Worm (Caenorhabditis elegans) whole organism, L4 larva: ENCODE data around the gene F42A9.8.
A peak's percentile ranks its signal among the peaks of the same experiment; 100 is the strongest.

Source experiments
- D1046.2 ChIP-seq: fragments of 200-800 bp; sonication (Bioruptor generic); IDR thresholded peaks from 2 replicates; pipeline ENCODE4 v1.3.6; 2022; ENCODE audit warnings: missing genetic modification characterization, missing compliant biosample characterization
- F37D6.2 ChIP-seq: sonication (generic microtip); optimal IDR thresholded peaks from 2 replicates; lab custom pipeline; 2016; ENCODE audit warnings: mild to moderate bottlenecking, missing genetic modification characterization, missing compliant biosample characterization
- Y48G9A.11 ChIP-seq: fragments of 200-800 bp; sonication (Bioruptor generic); IDR thresholded peaks from 2 replicates; pipeline ENCODE4 v1.3.6; 2022; ENCODE audit warnings: missing genetic modification reagents, missing genetic modification characterization, missing compliant biosample characterization
- Y75B8A.6 ChIP-seq: fragments of 200-800 bp; sonication (Bioruptor generic); IDR thresholded peaks from 2 replicates; pipeline ENCODE4 v1.3.6; 2022; ENCODE audit warnings: missing genetic modification reagents, missing genetic modification characterization, missing compliant biosample characterization
- ZK337.2 ChIP-seq: fragments of 200-800 bp; sonication (Bioruptor generic); IDR thresholded peaks from 2 replicates; pipeline ENCODE4 v1.3.6; 2022; ENCODE audit warnings: missing genetic modification reagents, missing genetic modification characterization, missing compliant biosample characterization
- ZK546.5 ChIP-seq, 2 experiments: sonication (generic microtip); optimal IDR thresholded peaks; 2 replicates each; lab custom pipeline; 2017; ENCODE audit warnings: missing biosample characterization in 2 of 2, missing genetic modification characterization in 2 of 2
- aha-1 ChIP-seq: fragments of 150-350 bp; peaks from one replicate; lab custom pipeline; 2014; ENCODE audit warnings: missing biosample characterization, missing genetic modification characterization
- ceh-28 ChIP-seq: fragments of 150-350 bp; optimal IDR thresholded peaks from 2 replicates; lab custom pipeline; 2014; ENCODE audit warnings: missing biosample characterization, missing genetic modification reagents, missing genetic modification characterization
- ceh-62 ChIP-seq: sonication (generic microtip); optimal IDR thresholded peaks from 2 replicates; lab custom pipeline; 2017; ENCODE audit warnings: missing biosample characterization, missing genetic modification characterization
- ceh-82 ChIP-seq: sonication (generic microtip); optimal IDR thresholded peaks from 2 replicates; lab custom pipeline; 2017; ENCODE audit warnings: missing biosample characterization, missing genetic modification characterization
- daf-8 ChIP-seq: fragments of 200-800 bp; sonication (Bioruptor generic); IDR thresholded peaks from 2 replicates; pipeline ENCODE4 v1.3.6; 2022; ENCODE audit warnings: missing genetic modification characterization, missing compliant biosample characterization
- dmd-6 ChIP-seq: fragments of 200-800 bp; sonication (Bioruptor generic); IDR thresholded peaks from 2 replicates; pipeline ENCODE4 v1.3.6; 2022; ENCODE audit warnings: missing genetic modification reagents, missing genetic modification characterization, missing compliant biosample characterization
- dpl-1 ChIP-seq: fragments of 150-350 bp; optimal IDR thresholded peaks from 2 replicates; lab custom pipeline; 2014; ENCODE audit warnings: missing biosample characterization, missing genetic modification reagents, missing genetic modification characterization
- dve-1 ChIP-seq: sonication (generic microtip); optimal IDR thresholded peaks from 2 replicates; lab custom pipeline; 2017; ENCODE audit warnings: antibody characterized with exemption, mild to moderate bottlenecking, missing genetic modification characterization, missing compliant biosample characterization; ENCODE audit not compliant: insufficient read depth
- fkh-10 ChIP-seq: fragments of 150-350 bp; optimal IDR thresholded peaks from 2 replicates; lab custom pipeline; 2014; ENCODE audit warnings: missing biosample characterization, missing genetic modification reagents, missing genetic modification characterization
- fos-1 ChIP-seq: fragments of 150-350 bp; optimal IDR thresholded peaks from 2 replicates; lab custom pipeline; 2014; ENCODE audit warnings: missing biosample characterization, missing genetic modification characterization
- gei-8 ChIP-seq: fragments of 200-800 bp; sonication (Bioruptor generic); optimal IDR thresholded peaks from 2 replicates; lab custom pipeline; 2018; ENCODE audit warnings: mild to moderate bottlenecking, missing genetic modification characterization, missing compliant biosample characterization
- hif-1 ChIP-seq, 2 experiments: sonication (generic microtip); optimal IDR thresholded peaks; 2 replicates each; lab custom pipeline; 2016 to 2017; ENCODE audit warnings: missing compliant biosample characterization in 2 of 2, missing genetic modification characterization in 2 of 2, missing genetic modification reagents in 2 of 2, missing genotype in 2 of 2, mild to moderate bottlenecking in 1 of 2
- hlh-11 ChIP-seq: fragments of 200-800 bp; sonication (Bioruptor generic); optimal IDR thresholded peaks from 2 replicates; lab custom pipeline; 2018; ENCODE audit warnings: mild to moderate bottlenecking, missing genetic modification characterization, missing compliant biosample characterization
- hlh-30 ChIP-seq: sonication (generic microtip); optimal IDR thresholded peaks from 2 replicates; lab custom pipeline; 2017; ENCODE audit warnings: antibody characterized with exemption, mild to moderate bottlenecking, missing genetic modification characterization, missing compliant biosample characterization; ENCODE audit not compliant: insufficient read depth
- lin-1 ChIP-seq: fragments of 200-800 bp; sonication (Bioruptor generic); IDR thresholded peaks from 2 replicates; pipeline ENCODE4 v1.3.6; 2022; ENCODE audit warnings: missing genetic modification reagents, missing genetic modification characterization, missing compliant biosample characterization
- lin-38 ChIP-seq: fragments of 200-800 bp; sonication (Bioruptor generic); IDR thresholded peaks from 2 replicates; pipeline ENCODE4 v1.3.6; 2022; ENCODE audit warnings: missing genetic modification reagents, missing genetic modification characterization, missing compliant biosample characterization
- lir-3 ChIP-seq: sonication (generic microtip); optimal IDR thresholded peaks from 2 replicates; lab custom pipeline; 2016; ENCODE audit warnings: mild to moderate bottlenecking, missing genetic modification characterization, missing compliant biosample characterization
- madf-5 ChIP-seq, 2 experiments: fragments of 200-800 bp; sonication (Bioruptor generic); IDR thresholded peaks; 2 replicates each; pipeline ENCODE4 v1.3.6; 2022; ENCODE audit warnings: missing compliant biosample characterization in 2 of 2, missing genetic modification characterization in 2 of 2
- mes-2 ChIP-seq: sonication (generic microtip); optimal IDR thresholded peaks from 2 replicates; lab custom pipeline; 2016; ENCODE audit warnings: missing genotype, mild to moderate bottlenecking, missing genetic modification characterization, missing compliant biosample characterization; ENCODE audit not compliant: poor library complexity, severe bottlenecking
- nhr-11 ChIP-seq: fragments of 150-350 bp; optimal IDR thresholded peaks from 2 replicates; lab custom pipeline; 2014; ENCODE audit warnings: missing biosample characterization, missing genetic modification characterization
- nhr-111 ChIP-seq: fragments of 200-800 bp; sonication (Bioruptor generic); optimal IDR thresholded peaks from 2 replicates; lab custom pipeline; 2018; ENCODE audit warnings: mild to moderate bottlenecking, missing genetic modification characterization, missing compliant biosample characterization
- nhr-237 ChIP-seq: sonication (generic microtip); optimal IDR thresholded peaks from 2 replicates; lab custom pipeline; 2017; ENCODE audit warnings: missing biosample characterization, missing genetic modification characterization
- nhr-28 ChIP-seq: fragments of 150-350 bp; optimal IDR thresholded peaks from 2 replicates; lab custom pipeline; 2014; ENCODE audit warnings: missing biosample characterization, missing genetic modification characterization
- nhr-41 ChIP-seq: fragments of 200-800 bp; sonication (Bioruptor generic); IDR thresholded peaks from 2 replicates; pipeline ENCODE4 v1.3.6; 2022; ENCODE audit warnings: missing genetic modification reagents, missing genetic modification characterization, missing compliant biosample characterization
- nhr-76 ChIP-seq: fragments of 150-350 bp; optimal IDR thresholded peaks from 2 replicates; lab custom pipeline; 2014; ENCODE audit warnings: missing biosample characterization, missing genetic modification characterization
- pha-4 ChIP-seq, 2 experiments: fragments of 150-350 bp in 1 of 2; fragments of 200-800 bp in 1 of 2; sonication (Bioruptor generic) in 1 of 2; IDR thresholded peaks in 1 of 2; optimal IDR thresholded peaks in 1 of 2; 2 replicates each; pipeline versions ENCODE4 v1.3.6 to Lab custom; 2014 to 2022; ENCODE audit warnings: missing genetic modification characterization in 2 of 2, missing genetic modification reagents in 2 of 2, missing biosample characterization in 1 of 2, missing compliant biosample characterization in 1 of 2
- php-3 ChIP-seq: fragments of 200-800 bp; sonication (Bioruptor generic); IDR thresholded peaks from 2 replicates; pipeline ENCODE4 v1.3.6; 2022; ENCODE audit warnings: missing genetic modification reagents, missing genetic modification characterization, missing compliant biosample characterization
- pqm-1 ChIP-seq: sonication (generic microtip); optimal IDR thresholded peaks from 2 replicates; lab custom pipeline; 2017; ENCODE audit warnings: missing biosample characterization, missing genetic modification characterization
- rbr-2 ChIP-seq: sonication (generic microtip); optimal IDR thresholded peaks from 2 replicates; lab custom pipeline; 2016; ENCODE audit warnings: missing genotype, missing genetic modification characterization, missing compliant biosample characterization
- saeg-2 ChIP-seq: fragments of 200-800 bp; sonication (Bioruptor generic); IDR thresholded peaks from 2 replicates; pipeline ENCODE4 v1.3.6; 2022; ENCODE audit warnings: missing genetic modification reagents, missing genetic modification characterization, missing compliant biosample characterization
- snpc-4 ChIP-seq: fragments of 150-350 bp; optimal IDR thresholded peaks from 2 replicates; lab custom pipeline; 2014; ENCODE audit warnings: missing biosample characterization, missing genetic modification characterization
- tra-1 ChIP-seq: fragments of 200-800 bp; sonication (Bioruptor generic); IDR thresholded peaks from 2 replicates; pipeline ENCODE4 v1.3.6; 2022; ENCODE audit warnings: missing genetic modification reagents, missing genetic modification characterization, missing compliant biosample characterization
- unc-62 ChIP-seq, 3 experiments: fragments of 150-350 bp in 1 of 3; sonication (generic microtip); optimal IDR thresholded peaks in 2 of 3; peaks in 1 of 3; 1 replicate in 1 of 3; 2 replicates in 2 of 3; lab custom pipeline; 2014 to 2017; ENCODE audit warnings: missing biosample characterization in 3 of 3, missing genetic modification characterization in 3 of 3, missing genetic modification reagents in 3 of 3, missing genotype in 1 of 3
- zfp-3 ChIP-seq: fragments of 200-800 bp; sonication (Bioruptor generic); conservative IDR thresholded peaks from 2 replicates; pipeline ENCODE4 v1.3.6; 2022; ENCODE audit warnings: missing genetic modification reagents, missing genetic modification characterization, missing compliant biosample characterization
- ztf-11 ChIP-seq: fragments of 150-350 bp; optimal IDR thresholded peaks from 2 replicates; lab custom pipeline; 2014; ENCODE audit warnings: missing biosample characterization, missing genetic modification characterization
- ztf-7 ChIP-seq: fragments of 150-350 bp; optimal IDR thresholded peaks from 2 replicates; lab custom pipeline; 2014; ENCODE audit warnings: missing biosample characterization, missing genetic modification characterization

F42A9.8 gene

DNA sequence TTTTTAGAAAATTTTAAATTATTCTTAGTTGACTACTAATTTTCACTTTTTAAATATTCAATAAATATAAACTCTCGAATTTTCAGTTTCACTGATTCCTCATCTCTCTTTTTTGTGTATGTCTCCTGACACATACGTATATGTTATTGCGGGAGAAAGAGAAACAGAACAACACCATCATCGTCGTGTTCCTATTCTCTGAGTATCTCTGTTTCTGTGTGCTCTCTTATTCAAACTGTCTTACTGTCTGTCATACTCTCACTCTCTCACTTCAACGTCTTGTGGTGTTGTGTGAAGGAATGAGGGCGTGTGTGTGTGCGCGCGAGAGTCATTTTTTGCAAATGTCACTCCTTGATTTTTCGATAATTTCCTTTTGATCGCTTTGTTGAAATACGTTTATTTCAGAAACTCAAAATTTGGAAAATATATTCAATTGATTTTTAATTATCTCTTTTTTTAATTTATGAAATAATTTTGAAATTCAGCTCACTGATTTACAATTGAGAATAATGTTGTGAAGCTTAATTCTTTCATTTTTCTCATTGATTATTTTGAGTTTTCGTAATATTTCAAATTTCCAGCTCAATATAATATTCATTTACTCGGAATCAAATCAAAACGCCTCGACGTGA lies 1.6 kb upstream of the F42A9.8 start, which contains the start of gene lin-49 (continued):
- TF ChIP-seq unc-62 (GFP tag; optimal IDR thresholded peaks at IDR 0.05 in 1 of 2; lab: Kevin White, UChicago), result peak in 1 of 2 experiments; percentile 10
- TF ChIP-seq unc-62 (tag; optimal IDR thresholded peaks at IDR 0.05; lab: Kevin White, UChicago), result no peak
- TF ChIP-seq hif-1 (tag; optimal IDR thresholded peaks at IDR 0.05; lab: Kevin White, UChicago), result peak in 1 of 2 experiments; percentile 38
- TF ChIP-seq mes-2 (tag; lab: Kevin White, UChicago), result peak; percentile 67
- peak; percentile 7 for TF ChIP-seq nhr-11 (tag; lab: Kevin White, UChicago)
- no peak for TF ChIP-seq pha-4 (GFP tag; IDR thresholded peaks at IDR 0.05; lab: Robert Waterston, UW)
- TF ChIP-seq pha-4 (tag; optimal IDR thresholded peaks at IDR 0.05; lab: Kevin White, UChicago), result peak; percentile 65
- peak; percentile 97 for TF ChIP-seq hlh-30 (tag; lab: Kevin White, UChicago)
- no peak for TF ChIP-seq nhr-41
- TF ChIP-seq dpl-1 (GFP tag; lab: Kevin White, UChicago), result peak; percentile 40
- no peak for TF ChIP-seq lir-3 (tag; lab: Kevin White, UChicago)
- no peak for TF ChIP-seq fos-1 (tag; lab: Kevin White, UChicago)
- TF ChIP-seq ceh-62 (tag; lab: Kevin White, UChicago), result no peak
- TF ChIP-seq ztf-7 (tag; lab: Kevin White, UChicago), result peak; percentile 15
- TF ChIP-seq daf-8 (GFP tag; lab: Robert Waterston, UW), result no peak
- peak; percentile 1 for TF ChIP-seq fkh-10 (GFP tag; lab: Kevin White, UChicago)

ce11 chrIV:8617047-8617446 lies 1.5 kb downstream of the F42A9.8 start, which contains the start of the genes F42A9.7 and F42A9.3:
Gene F42A9.7, minus strand, starts transcription at chrIV:8617147.
Gene F42A9.3, plus strand, starts transcription at chrIV:8617260.
- TF ChIP-seq ceh-28, result no peak
- no peak for TF ChIP-seq Y48G9A.11 (GFP tag; lab: Robert Waterston, UW)
- no peak for TF ChIP-seq pqm-1 (tag; lab: Kevin White, UChicago)
- no peak for TF ChIP-seq hlh-11 (tag; lab: Kevin White, UChicago)
- TF ChIP-seq php-3 (GFP tag; lab: Robert Waterston, UW), result no peak
- no peak for TF ChIP-seq Y75B8A.6
- TF ChIP-seq lin-1, result no peak
- TF ChIP-seq unc-62 (GFP tag; optimal IDR thresholded peaks at IDR 0.05 in 1 of 2; lab: Kevin White, UChicago), result no peak
- no peak for TF ChIP-seq unc-62 (tag; optimal IDR thresholded peaks at IDR 0.05; lab: Kevin White, UChicago)
- no peak for TF ChIP-seq dmd-6 (GFP tag; lab: Robert Waterston, UW)
- TF ChIP-seq lin-38 (GFP tag; lab: Robert Waterston, UW), result no peak
- TF ChIP-seq, all 104 proteins: peak for 0

- TF ChIP-seq saeg-2 (GFP tag; lab: Robert Waterston, UW) (no peak), zfp-3 (GFP tag; lab: Robert Waterston, UW) (no peak), lin-38 (GFP tag; lab: Robert Waterston, UW) (no peak), aha-1 (peak; percentile 13), Y48G9A.11 (GFP tag; lab: Robert Waterston, UW) (no peak), nhr-111 (GFP tag; lab: Kevin White, UChicago) (no peak), D1046.2 (GFP tag; lab: Robert Waterston, UW) (no peak), unc-62 (GFP tag; optimal IDR thresholded peaks at IDR 0.05 in 1 of 2; lab: Kevin White, UChicago) (peak in 1 of 2 experiments; percentile 91), unc-62 (tag; optimal IDR thresholded peaks at IDR 0.05; lab: Kevin White, UChicago) (no peak), Y75B8A.6 (no peak), nhr-76 (tag; lab: Kevin White, UChicago) (no peak)
- TF ChIP-seq, all 104 proteins: peak for 2
Measured at ce11 chrIV:8615314-8615713, 3.3 kb downstream of the F42A9.8 start.

ce11 chrIV:8614680-8615079 lies 3.9 kb downstream of the F42A9.8 start, which contains the start of gene cyp-33E3:
Gene cyp-33E3, plus strand, starts transcription at chrIV:8614995.
- TF ChIP-seq nhr-111 (GFP tag; lab: Kevin White, UChicago), result no peak
- TF ChIP-seq nhr-28 (tag; lab: Kevin White, UChicago), result peak; percentile 90
- no peak for TF ChIP-seq saeg-2 (GFP tag; lab: Robert Waterston, UW)
- no peak for TF ChIP-seq ztf-11 (tag; lab: Kevin White, UChicago)
- TF ChIP-seq rbr-2 (tag; lab: Kevin White, UChicago), result no peak
- no peak for TF ChIP-seq ZK546.5 (tag; optimal IDR thresholded peaks at IDR 0.05; lab: Kevin White, UChicago)
- no peak for TF ChIP-seq Y48G9A.11 (GFP tag; lab: Robert Waterston, UW)
- TF ChIP-seq gei-8 (GFP tag; lab: Kevin White, UChicago), result no peak
- no peak for TF ChIP-seq ZK337.2 (GFP tag; lab: Robert Waterston, UW)
- TF ChIP-seq ceh-82 (tag; lab: Kevin White, UChicago), result no peak
- no peak for TF ChIP-seq madf-5 (GFP tag; IDR thresholded peaks at IDR 0.05; lab: Robert Waterston, UW)
- no peak for TF ChIP-seq tra-1 (GFP tag; lab: Robert Waterston, UW)
- no peak for TF ChIP-seq nhr-237 (tag; lab: Kevin White, UChicago)
- no peak for TF ChIP-seq hlh-11 (tag; lab: Kevin White, UChicago)
- no peak for TF ChIP-seq lir-3 (tag; lab: Kevin White, UChicago)
- no peak for TF ChIP-seq fos-1 (tag; lab: Kevin White, UChicago)
- TF ChIP-seq snpc-4 (tag; lab: Kevin White, UChicago), result no peak
- TF ChIP-seq dve-1, result peak; percentile 38
- no peak for TF ChIP-seq F37D6.2 (tag; lab: Kevin White, UChicago)
